Worm (Caenorhabditis elegans) whole organism, L3 larva: ENCODE data around the gene Y54B9A.1.

ENCODE experiments used
- ceh-82 ChIP-seq: fragments of 150-350 bp; optimal IDR thresholded peaks from 2 replicates; lab custom pipeline; 2014; ENCODE audit warnings: missing biosample characterization, missing genetic modification characterization
- fkh-2 ChIP-seq: fragments of 150-350 bp; optimal IDR thresholded peaks from 2 replicates; lab custom pipeline; 2014; ENCODE audit warnings: missing biosample characterization, missing genetic modification reagents, missing genetic modification characterization
- nhr-28 ChIP-seq: fragments of 150-350 bp; optimal IDR thresholded peaks from 2 replicates; lab custom pipeline; 2014; ENCODE audit warnings: missing biosample characterization, missing genetic modification characterization

ce11 chrV:9423539-9423938 lies 15.8 kb downstream of the Y54B9A.1 start:
- no peak for TF ChIP-seq nhr-28 (tag; lab: Kevin White, UChicago)
- no peak for TF ChIP-seq ceh-82 (tag; lab: Kevin White, UChicago)
- no peak for TF ChIP-seq fkh-2
